1 fruit fly cellular context compared by ENCODE assay signal in genomic region chr3L:18781653-18782629, dm6.
A peak's percentile ranks its signal among the peaks of the same experiment; 100 is the strongest.
TF ChIP-seq lines count a peak whose summit lies in the region.

No protein-coding gene starts in this region.

TF ChIP-seq in whole organism, embryonic, 481 proteins besides CTCF, POLR2A, EP300 and RAD21 (continued from another document):
- TF ChIP-seq CG11504 (tag; optimal IDR thresholded peaks at IDR 0.05; lab: Kevin White, UChicago), result peak; percentile 85
- no peak for TF ChIP-seq CG34224 (GFP tag; IDR thresholded peaks at IDR 0.05; lab: Robert Waterston, UW; ENCODE audit: partially characterized antibody)
- peak; percentile 58 for TF ChIP-seq mirr (GFP tag; optimal IDR thresholded peaks at IDR 0.05; lab: Kevin White, UChicago)
- TF ChIP-seq lbe (GFP tag; optimal IDR thresholded peaks at IDR 0.05; lab: Kevin White, UChicago), result no peak
- TF ChIP-seq lola (GFP tag; optimal IDR thresholded peaks at IDR 0.05; lab: Kevin White, UChicago), result no peak
- peak; percentile 1 for TF ChIP-seq NK7.1 (GFP tag; optimal IDR thresholded peaks at IDR 0.05; lab: Kevin White, UChicago)
- peak; percentile 32 for TF ChIP-seq org-1 (GFP tag; optimal IDR thresholded peaks at IDR 0.05; lab: Kevin White, UChicago)
- no peak for TF ChIP-seq unc-4 (GFP tag; IDR thresholded peaks at IDR 0.05; lab: Robert Waterston, UW; ENCODE audit: partially characterized antibody)
